Worm (Caenorhabditis elegans): ENCODE measurements around the gene F21D5.9.

DNA sequence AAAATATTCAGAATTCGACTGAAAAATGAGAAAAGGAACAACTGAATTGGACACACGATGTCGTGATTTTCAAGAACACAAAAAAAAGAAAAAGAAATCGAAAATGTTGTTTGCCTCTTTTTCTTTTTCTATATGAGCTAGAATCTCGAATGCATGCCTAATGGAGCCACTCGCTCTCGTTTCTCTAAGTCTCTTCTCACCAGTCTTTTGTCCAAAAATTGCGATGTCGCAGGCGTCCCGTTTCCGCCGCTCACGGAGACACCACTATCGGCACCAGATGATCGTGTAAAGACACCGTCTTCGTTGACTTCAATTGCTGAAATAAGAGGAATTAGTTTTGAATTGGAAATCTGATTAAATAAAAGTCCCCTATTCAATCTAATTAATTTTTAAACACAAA, 34.8 kb downstream of the F21D5.9 start:
- peak; percentile 17 for TF ChIP-seq elt-2 (tag; optimal IDR thresholded peaks at IDR 0.05)
- peak; percentile 84 for TF ChIP-seq lin-39 (tag; optimal IDR thresholded peaks at IDR 0.05)
- TF ChIP-seq egl-27 (tag; optimal IDR thresholded peaks at IDR 0.05) = no peak
- TF ChIP-seq aly-2 (tag; optimal IDR thresholded peaks at IDR 0.05) = no peak
- TF ChIP-seq nhr-12 (tag; optimal IDR thresholded peaks at IDR 0.05) = no peak
- TF ChIP-seq ceh-9 (tag; optimal IDR thresholded peaks at IDR 0.05) = no peak
- TF ChIP-seq ceh-16 (tag; optimal IDR thresholded peaks at IDR 0.05) = no peak
- TF ChIP-seq skn-1 (tag; optimal IDR thresholded peaks at IDR 0.05) = no peak
- no peak for TF ChIP-seq zag-1 (tag; optimal IDR thresholded peaks at IDR 0.05)
- TF ChIP-seq pha-4 (tag; optimal IDR thresholded peaks at IDR 0.05) = peak; percentile 4
- TF ChIP-seq eor-1 (tag; optimal IDR thresholded peaks at IDR 0.05) = no peak
